Worm (Caenorhabditis elegans): ENCODE measurements around the gene thn-6.
"Not testable (repeated sequence)": the region's sequence is repeated elsewhere in the genome, so short reads cannot be mapped to it uniquely, and the experiment has no call there.

Gene thn-6

ce11 chrIV:5224238-5224637 is 4.5 kb upstream of the thn-6 start, which contains the start of gene Y59E9AL.8:
TSS of gene Y59E9AL.8 (minus strand) at chrIV:5224338.
- TF ChIP-seq madf-2 (tag; optimal IDR thresholded peaks at IDR 0.05) = no peak
- no peak for TF ChIP-seq elt-2 (tag; optimal IDR thresholded peaks at IDR 0.05)

DNA sequence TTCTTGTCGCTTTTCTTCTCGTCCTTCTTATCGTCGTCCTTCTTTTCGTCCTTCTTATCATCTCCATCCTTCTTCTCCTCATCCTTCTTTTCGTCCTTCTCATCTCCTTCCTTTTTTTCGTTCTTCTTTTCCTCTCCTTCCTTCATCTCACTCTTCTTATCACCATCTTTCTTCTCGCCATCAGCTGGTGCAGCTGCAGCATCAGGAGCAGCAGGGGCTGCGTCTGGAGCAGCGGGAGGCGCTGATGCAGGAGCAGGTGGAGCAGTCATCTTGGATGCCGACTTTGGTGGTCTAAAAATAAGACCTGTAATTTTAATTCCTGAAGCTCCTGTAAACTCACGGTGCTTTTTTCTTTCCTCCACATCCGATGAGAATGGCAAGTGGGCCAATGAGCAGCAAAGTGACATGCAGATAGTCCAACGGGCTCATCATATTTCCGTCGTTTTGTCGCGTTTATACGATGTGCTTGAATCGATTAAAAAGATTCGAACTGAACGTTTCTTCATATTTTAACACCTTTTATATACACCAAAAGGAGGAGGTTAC is 3.4 kb upstream of the thn-6 start, which contains the start of gene cylc-1:
Gene cylc-1 (minus strand): TSS at position 496 of the 546 bp plus-strand sequence.
- not testable (repeated sequence) for TF ChIP-seq hlh-6 (tag; optimal IDR thresholded peaks at IDR 0.05); unc-86 (tag; optimal IDR thresholded peaks at IDR 0.05); C38D4.7 (GFP tag; optimal IDR thresholded peaks at IDR 0.05)

DNA sequence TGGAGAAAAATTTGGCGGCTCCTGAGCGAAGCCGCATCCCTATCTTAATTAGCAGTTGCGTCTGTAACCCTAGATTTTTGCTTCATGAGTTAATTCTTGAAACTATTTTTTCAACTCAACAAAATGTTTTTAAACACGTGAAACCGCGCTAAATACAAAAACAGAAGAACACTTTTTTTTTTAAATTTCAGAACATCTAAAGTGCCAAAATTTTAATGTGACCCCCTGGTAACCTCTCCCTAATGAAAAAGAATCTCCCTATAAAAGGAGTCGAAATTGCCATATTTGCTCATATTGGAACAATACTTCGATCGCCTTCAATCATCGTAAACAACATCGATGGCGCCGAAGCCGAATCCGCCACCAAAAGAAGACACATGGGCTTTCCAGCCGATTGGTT is 2.2 kb upstream of the thn-6 start, which contains the start of gene nsph-4.1:
Gene nsph-4.1 (plus strand): TSS at position 301 of the 400 bp plus-strand sequence.
- TF ChIP-seq hlh-6, dve-1, ceh-30 (tag; optimal IDR thresholded peaks at IDR 0.05): not testable (repeated sequence)

DNA sequence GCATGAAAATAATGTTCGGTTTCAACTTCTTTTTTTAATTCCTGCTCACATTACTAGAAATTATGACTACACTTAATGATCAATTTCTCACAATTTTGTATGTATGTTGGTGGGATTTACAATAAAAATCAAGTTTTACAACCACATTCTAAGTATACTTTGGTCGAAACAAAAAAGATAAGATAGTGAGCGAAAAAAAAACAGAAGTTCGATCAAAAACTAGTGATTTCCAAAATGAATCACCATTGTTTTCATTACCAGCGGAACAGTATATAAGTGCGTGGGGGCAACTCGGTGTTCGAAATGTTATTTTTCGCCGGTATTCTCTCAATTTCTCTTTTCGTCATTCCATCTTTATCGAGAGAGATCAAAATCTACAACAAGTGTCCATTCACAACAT is 1.8 kb downstream of the thn-6 start, which contains the start of gene thn-5:
Gene thn-5 (plus strand): TSS at position 301 of the 400 bp plus-strand sequence.
- no peak for TF ChIP-seq ceh-48 (tag; optimal IDR thresholded peaks at IDR 0.05)
- TF ChIP-seq elt-2 (tag; optimal IDR thresholded peaks at IDR 0.05) = no peak
- no peak for TF ChIP-seq ceh-24 (tag; optimal IDR thresholded peaks at IDR 0.05)
- TF ChIP-seq unc-3 (GFP tag; conservative IDR thresholded peaks at IDR 0.05) = no peak
- TF ChIP-seq unc-3 (tag; optimal IDR thresholded peaks at IDR 0.05) = no peak
- no peak for TF ChIP-seq fkh-10 (GFP tag; optimal IDR thresholded peaks at IDR 0.05)
- no peak for TF ChIP-seq gmeb-2 (tag; optimal IDR thresholded peaks at IDR 0.05)
- TF ChIP-seq mec-3 (tag; optimal IDR thresholded peaks at IDR 0.05; ENCODE audit: borderline replicate concordance) = no peak
- no peak for TF ChIP-seq ahr-1 (tag; optimal IDR thresholded peaks at IDR 0.05)

ce11 chrIV:5254678-5255077 is 26.0 kb downstream of the thn-6 start, which contains the start of gene F36H12.10:
TSS of gene F36H12.10 (minus strand) at chrIV:5254778.
- TF ChIP-seq ttx-3 (tag; optimal IDR thresholded peaks at IDR 0.05); pat-9 (tag; optimal IDR thresholded peaks at IDR 0.05); mec-3 (tag; optimal IDR thresholded peaks at IDR 0.05; ENCODE audit: borderline replicate concordance): not testable (repeated sequence)

ce11 chrIV:5256731-5257130 is 28.0 kb downstream of the thn-6 start, which contains the start of gene F36H12.9:
TSS of gene F36H12.9 (plus strand) at chrIV:5257031.
- TF ChIP-seq dmd-4 (tag; optimal IDR thresholded peaks at IDR 0.05; ENCODE audit: borderline replicate concordance); ama-1 (optimal IDR thresholded peaks at IDR 0.05); hlh-13 (GFP tag; optimal IDR thresholded peaks at IDR 0.05): not testable (repeated sequence)

ce11 chrIV:5258385-5258784 is 29.7 kb downstream of the thn-6 start, which contains the start of gene ttbk-2.1:
TSS of gene ttbk-2.1 (plus strand) at chrIV:5258685.
- TF ChIP-seq T23F11.4 (GFP tag; optimal IDR thresholded peaks at IDR 0.05); ceh-31 (tag; optimal IDR thresholded peaks at IDR 0.05); ceh-45 (GFP tag; IDR thresholded peaks at IDR 0.05): not testable (repeated sequence)

DNA sequence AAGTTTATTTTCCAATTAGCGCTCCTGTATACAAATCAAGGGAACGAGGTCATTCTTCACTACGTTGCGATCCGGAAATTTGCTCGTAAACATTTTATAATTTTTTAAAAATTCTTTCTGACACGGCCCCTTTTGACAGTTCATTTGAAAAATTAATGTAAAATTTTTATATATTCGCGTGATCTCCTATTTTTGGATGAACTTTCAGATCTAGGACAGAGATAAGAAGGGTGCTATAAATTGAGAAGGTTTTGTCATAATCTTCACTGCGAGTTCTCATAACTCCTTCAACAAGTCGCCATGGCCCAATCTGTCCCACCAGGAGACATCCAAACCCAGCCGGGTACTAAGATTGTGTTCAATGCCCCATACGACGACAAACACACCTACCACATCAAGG is 31.6 kb downstream of the thn-6 start, which contains the start of gene msp-19:
Gene msp-19 (plus strand): TSS at position 301 of the 400 bp plus-strand sequence.
- not testable (repeated sequence) for TF ChIP-seq Y22D7AL.16 (tag; optimal IDR thresholded peaks at IDR 0.05); pha-2 (tag; optimal IDR thresholded peaks at IDR 0.05); ceh-45 (GFP tag; IDR thresholded peaks at IDR 0.05)
